Fruit fly (Drosophila melanogaster): ENCODE data around the gene PolZ2.

The PolZ2 gene

DNA sequence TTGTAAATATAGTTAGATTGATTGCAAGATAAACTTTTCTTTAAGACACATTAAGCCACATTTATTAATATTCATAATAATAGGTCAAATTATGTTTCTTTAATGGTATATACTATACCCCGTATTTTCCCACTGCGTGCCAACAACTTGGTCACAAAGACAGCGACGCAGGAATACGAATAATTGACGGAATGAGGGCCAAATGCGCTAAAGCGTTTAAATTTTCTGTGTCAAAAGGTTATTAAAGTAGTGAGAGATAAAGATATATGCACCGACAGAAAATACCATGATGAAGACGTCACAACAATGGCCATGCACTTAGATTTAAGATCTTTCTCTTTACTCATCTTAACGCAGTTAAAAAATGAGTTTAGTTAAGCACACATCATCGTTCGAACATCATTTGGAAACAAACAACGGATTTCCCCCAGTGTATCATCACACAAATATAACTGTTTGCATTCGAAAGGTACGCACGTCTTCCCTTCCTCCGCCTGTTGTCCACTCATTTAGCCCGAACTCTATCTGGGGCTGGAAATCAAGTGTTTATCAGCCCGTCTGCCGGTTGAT lies 31.8 kb downstream of the PolZ2 start (continued):
- peak; percentile 52 for TF ChIP-seq ems (GFP tag; optimal IDR thresholded peaks at IDR 0.05)
- peak; percentile 55; the same call in 1 of the 2 replicates for TF ChIP-seq CG7372 (GFP tag; IDR thresholded peaks at IDR 0.05)
- TF ChIP-seq CG7556 (GFP tag; optimal IDR thresholded peaks at IDR 0.05), result peak; percentile 77
- peak; percentile 36 for TF ChIP-seq twi (tag; optimal IDR thresholded peaks at IDR 0.05)
- TF ChIP-seq CG1233 (GFP tag; optimal IDR thresholded peaks at IDR 0.05), result peak; percentile 59
- TF ChIP-seq D19A (tag; optimal IDR thresholded peaks at IDR 0.05), result peak; percentile 61
- peak; percentile 46 for TF ChIP-seq Rfx (GFP tag; IDR thresholded peaks at IDR 0.05)
- TF ChIP-seq Spps (tag; optimal IDR thresholded peaks at IDR 0.05), result no peak
- TF ChIP-seq CG17359 (tag; optimal IDR thresholded peaks at IDR 0.05), result peak; percentile 78
- TF ChIP-seq CG12219 (GFP tag; optimal IDR thresholded peaks at IDR 0.05), result peak; percentile 61
- TF ChIP-seq Bteb2 (GFP tag; optimal IDR thresholded peaks at IDR 0.05), result no peak
- TF ChIP-seq Abd-B (GFP tag; optimal IDR thresholded peaks at IDR 0.05), result peak; percentile 71
- TF ChIP-seq CG4424 (GFP tag; optimal IDR thresholded peaks at IDR 0.05), result peak; percentile 80
- TF ChIP-seq CG11504 (tag; optimal IDR thresholded peaks at IDR 0.05), result peak; percentile 83
- peak; percentile 10 for TF ChIP-seq HLHmδ (GFP tag; optimal IDR thresholded peaks at IDR 0.05)
- TF ChIP-seq CG30431 (GFP tag; optimal IDR thresholded peaks at IDR 0.05), result peak; percentile 37
- no peak for TF ChIP-seq inv (GFP tag; IDR thresholded peaks at IDR 0.05; ENCODE audit: partially characterized antibody)
- TF ChIP-seq CG12104 (GFP tag; optimal IDR thresholded peaks at IDR 0.05), result peak; percentile 73
- no peak for TF ChIP-seq CrebB (tag; optimal IDR thresholded peaks at IDR 0.05)
- TF ChIP-seq Neu2 (GFP tag; optimal IDR thresholded peaks at IDR 0.05; ENCODE audit: borderline replicate concordance), result no peak
- TF ChIP-seq CG17568 (GFP tag; optimal IDR thresholded peaks at IDR 0.05), result peak; percentile 24
- no peak for TF ChIP-seq YL-1 (GFP tag; optimal IDR thresholded peaks at IDR 0.05)
- no peak for TF ChIP-seq Jarid2 (GFP tag; optimal IDR thresholded peaks at IDR 0.05)
- TF ChIP-seq ab (GFP tag; optimal IDR thresholded peaks at IDR 0.05), result peak; percentile 48
- TF ChIP-seq CG18262 (tag; optimal IDR thresholded peaks at IDR 0.05), result peak; percentile 79
- peak; percentile 64; the same call in 1 of the 2 replicates for TF ChIP-seq Awh (GFP tag; IDR thresholded peaks at IDR 0.05)
- TF ChIP-seq NC2β (GFP tag; optimal IDR thresholded peaks at IDR 0.05), result peak; percentile 62
- TF ChIP-seq CG2202 (tag; optimal IDR thresholded peaks at IDR 0.05), result peak; percentile 27
- no peak for TF ChIP-seq ro (GFP tag; IDR thresholded peaks at IDR 0.05)
- TF ChIP-seq Taf1 (GFP tag; IDR thresholded peaks at IDR 0.05), result no peak; the same call in 1 of the 2 replicates
- TF ChIP-seq onecut (GFP tag; IDR thresholded peaks at IDR 0.05), result peak; percentile 39
- peak; percentile 62 for TF ChIP-seq CG5180 (GFP tag; optimal IDR thresholded peaks at IDR 0.05)
- TF ChIP-seq Atf-2 (GFP tag; optimal IDR thresholded peaks at IDR 0.05), result peak; percentile 50
- no peak for TF ChIP-seq Hr39 (optimal IDR thresholded peaks at IDR 0.05)
- TF ChIP-seq CG17186 (GFP tag; optimal IDR thresholded peaks at IDR 0.05), result no peak
- peak; percentile 39; the same call in 1 of the 2 replicates for TF ChIP-seq CG4404 (GFP tag; IDR thresholded peaks at IDR 0.05)

DNA sequence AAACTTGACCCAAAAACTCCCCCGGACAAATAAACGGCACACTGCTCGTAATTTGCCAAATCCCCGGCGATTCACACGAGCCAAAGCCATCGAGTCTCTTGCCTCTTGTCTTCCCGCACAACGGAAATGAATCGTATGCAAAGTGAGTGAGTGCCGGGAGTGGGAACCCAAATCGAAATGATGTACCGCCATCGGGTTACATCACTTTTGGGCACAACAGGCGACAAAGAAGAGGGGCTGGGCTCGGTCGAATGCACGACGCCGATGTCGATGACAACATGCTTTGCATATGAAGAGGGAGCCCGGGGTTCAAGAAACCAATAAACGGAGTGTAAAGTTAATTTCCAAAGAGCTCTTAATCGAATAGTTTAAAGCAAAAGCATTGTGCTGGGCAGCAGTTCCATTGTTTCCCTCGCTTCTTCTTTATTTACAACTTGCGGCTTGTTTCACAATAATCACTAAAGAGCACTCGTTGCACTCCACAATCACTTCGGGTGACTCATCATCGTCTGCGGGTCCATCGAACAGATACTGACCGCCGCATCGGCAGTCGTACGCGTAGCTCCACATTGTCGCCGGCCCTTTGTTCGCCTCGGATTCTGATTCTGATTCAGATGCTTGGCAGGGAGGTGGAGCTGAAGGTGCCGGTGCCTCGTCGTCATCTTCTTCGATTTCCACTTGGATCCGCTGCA lies 33.2 kb downstream of the PolZ2 start:
- no peak for TF ChIP-seq CG10321 (GFP tag; IDR thresholded peaks at IDR 0.05)
- TF ChIP-seq Taf1 (GFP tag; IDR thresholded peaks at IDR 0.05), result no peak
- TF ChIP-seq nom (GFP tag; optimal IDR thresholded peaks at IDR 0.05), result peak; percentile 95
- 0 out of 3 replicates have a peak, but pooled peaks have one; percentile 17 for TF ChIP-seq mld (GFP tag; IDR thresholded peaks at IDR 0.05; ENCODE audit: partially characterized antibody)
- no peak for TF ChIP-seq CG34224 (GFP tag; IDR thresholded peaks at IDR 0.05; ENCODE audit: partially characterized antibody)
- 0 out of 2 replicates have a peak, but pooled peaks have one; percentile 11 for TF ChIP-seq ssp (GFP tag; IDR thresholded peaks at IDR 0.05)
- TF ChIP-seq Deaf1 (tag; optimal IDR thresholded peaks at IDR 0.05), result peak; percentile 24
- peak; percentile 43 for TF ChIP-seq kni (GFP tag; optimal IDR thresholded peaks at IDR 0.05)
- TF ChIP-seq Pdp1 (GFP tag; optimal IDR thresholded peaks at IDR 0.05), result peak in 1 of 2 experiments; percentile 69
- TF ChIP-seq CG3726 (GFP tag; IDR thresholded peaks at IDR 0.05), result 0 out of 3 replicates have a peak, but pooled peaks have one; percentile 19
- no peak for TF ChIP-seq salm (tag; optimal IDR thresholded peaks at IDR 0.05)
- no peak for TF ChIP-seq chn (GFP tag; optimal IDR thresholded peaks at IDR 0.05)
- no peak for TF ChIP-seq cg (GFP tag; optimal IDR thresholded peaks at IDR 0.05)
- 0 out of 2 replicates have a peak, but pooled peaks have one; percentile 19 for TF ChIP-seq CG42726 (GFP tag; IDR thresholded peaks at IDR 0.05; ENCODE audit: partially characterized antibody)
- no peak for TF ChIP-seq jigr1 (GFP tag; IDR thresholded peaks at IDR 0.05)

All from whole organism, embryonic.